Worm (Caenorhabditis elegans): Measurements from ENCODE around the gene K11D12.8.
A peak's percentile ranks its signal among the peaks of the same experiment; 100 is the strongest.

Gene K11D12.8

ce11 chrV:5049333-5049942 lies 8.6 kb upstream of the K11D12.8 start, which contains the start of the genes pqn-51 and K11D12.14:
Gene pqn-51, plus strand, starts transcription at chrV:5049607.
Gene K11D12.14, plus strand, starts transcription at chrV:5049636.
- no peak for TF ChIP-seq tra-4 (tag; optimal IDR thresholded peaks at IDR 0.05)
- no peak for TF ChIP-seq ets-7 (tag; optimal IDR thresholded peaks at IDR 0.05)
- TF ChIP-seq aly-1 (tag; optimal IDR thresholded peaks at IDR 0.05), result no peak
- TF ChIP-seq hnd-1 (tag; optimal IDR thresholded peaks at IDR 0.05), result no peak
- no peak for TF ChIP-seq B0310.2 (tag; optimal IDR thresholded peaks at IDR 0.05)
- TF ChIP-seq tbx-11 (GFP tag; IDR thresholded peaks at IDR 0.05), result no peak
- TF ChIP-seq ama-1 (optimal IDR thresholded peaks at IDR 0.05), result no peak
- TF ChIP-seq ceh-13 (GFP tag; optimal IDR thresholded peaks at IDR 0.05), result no peak
- TF ChIP-seq tbx-37 (GFP tag; conservative IDR thresholded peaks at IDR 0.05), result no peak
- no peak for TF ChIP-seq ceh-36 (tag; optimal IDR thresholded peaks at IDR 0.05)
- 0 out of 2 replicates have a peak, but pooled peaks have one; percentile 32 for TF ChIP-seq pes-1 (GFP tag; IDR thresholded peaks at IDR 0.05)
- no peak for TF ChIP-seq hmbx-1 (tag; optimal IDR thresholded peaks at IDR 0.05)
- peak; percentile 15 for TF ChIP-seq hmg-4 (GFP tag; optimal IDR thresholded peaks at IDR 0.05)
- TF ChIP-seq flt-1 (GFP tag; IDR thresholded peaks at IDR 0.05), result 0 out of 2 replicates have a peak, but pooled peaks have one; percentile 20
- no peak for TF ChIP-seq sea-1 (GFP tag; conservative IDR thresholded peaks at IDR 0.05)
- TF ChIP-seq scrt-1 (GFP tag; IDR thresholded peaks at IDR 0.05), result peak; percentile 85
- peak; percentile 71 for TF ChIP-seq F13C5.2 (tag; optimal IDR thresholded peaks at IDR 0.05)

- TF ChIP-seq sea-1 (GFP tag; conservative IDR thresholded peaks at IDR 0.05) (peak; percentile 69; the same call in 1 of the 2 replicates), pes-1 (GFP tag; IDR thresholded peaks at IDR 0.05) (peak; percentile 42; the same call in 1 of the 2 replicates), scrt-1 (GFP tag; IDR thresholded peaks at IDR 0.05) (peak; percentile 88)
These were observed 6.4 kb upstream of the K11D12.8 start for ce11 chrV:5047230-5047629.

- no peak for TF ChIP-seq pes-1 (GFP tag; IDR thresholded peaks at IDR 0.05)
- no peak for TF ChIP-seq F13C5.2 (tag; optimal IDR thresholded peaks at IDR 0.05)
- no peak for TF ChIP-seq ama-1 (optimal IDR thresholded peaks at IDR 0.05)
- TF ChIP-seq tbx-11 (GFP tag; IDR thresholded peaks at IDR 0.05), result no peak
- TF ChIP-seq aly-1 (tag; optimal IDR thresholded peaks at IDR 0.05), result no peak
- TF ChIP-seq hmg-4 (GFP tag; optimal IDR thresholded peaks at IDR 0.05), result no peak
- no peak for TF ChIP-seq scrt-1 (GFP tag; IDR thresholded peaks at IDR 0.05)
- no peak for TF ChIP-seq ets-7 (tag; optimal IDR thresholded peaks at IDR 0.05)
- no peak for TF ChIP-seq ceh-13 (GFP tag; optimal IDR thresholded peaks at IDR 0.05)
- TF ChIP-seq B0310.2 (tag; optimal IDR thresholded peaks at IDR 0.05), result no peak
- no peak for TF ChIP-seq tra-4 (tag; optimal IDR thresholded peaks at IDR 0.05)
- TF ChIP-seq hmbx-1 (tag; optimal IDR thresholded peaks at IDR 0.05), result no peak
- no peak for TF ChIP-seq ceh-36 (tag; optimal IDR thresholded peaks at IDR 0.05)
- no peak for TF ChIP-seq sea-1 (GFP tag; conservative IDR thresholded peaks at IDR 0.05)
- TF ChIP-seq hnd-1 (tag; optimal IDR thresholded peaks at IDR 0.05), result no peak
- no peak for TF ChIP-seq tbx-37 (GFP tag; conservative IDR thresholded peaks at IDR 0.05)
- no peak for TF ChIP-seq flt-1 (GFP tag; IDR thresholded peaks at IDR 0.05)
These were observed 5.8 kb upstream of the K11D12.8 start for ce11 chrV:5046558-5046957.

DNA sequence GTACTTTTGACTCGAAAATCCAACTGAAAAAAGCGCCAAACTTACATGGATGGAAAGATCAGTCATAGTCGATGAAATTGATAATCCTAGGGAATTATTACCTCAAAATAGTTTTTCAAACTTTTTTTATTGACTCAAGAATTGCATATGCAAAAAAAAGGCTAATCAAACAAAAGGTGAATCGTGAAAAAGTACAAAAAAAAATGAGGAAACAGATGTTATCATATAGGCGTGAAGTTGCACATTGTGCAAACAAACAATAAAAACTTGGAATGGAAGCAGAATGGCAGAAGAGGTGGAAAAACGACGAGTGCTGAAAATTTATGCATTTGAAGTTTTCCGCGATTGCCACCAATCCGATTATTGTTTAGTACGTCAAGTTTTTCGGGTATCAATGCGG lies 5.3 kb upstream of the K11D12.8 start, which contains the start of gene exc-14:
Gene exc-14, minus strand, starts transcription at position 101 of the 400 bp plus-strand sequence.
- TF ChIP-seq ceh-36 (tag; optimal IDR thresholded peaks at IDR 0.05) (no peak), aly-1 (tag; optimal IDR thresholded peaks at IDR 0.05) (no peak), ets-7 (tag; optimal IDR thresholded peaks at IDR 0.05) (no peak), ama-1 (optimal IDR thresholded peaks at IDR 0.05) (no peak), hmg-4 (GFP tag; optimal IDR thresholded peaks at IDR 0.05) (no peak), sea-1 (GFP tag; conservative IDR thresholded peaks at IDR 0.05) (no peak), hmbx-1 (tag; optimal IDR thresholded peaks at IDR 0.05) (no peak), ceh-13 (GFP tag; optimal IDR thresholded peaks at IDR 0.05) (no peak), flt-1 (GFP tag; IDR thresholded peaks at IDR 0.05) (no peak), F13C5.2 (tag; optimal IDR thresholded peaks at IDR 0.05) (no peak), hnd-1 (tag; optimal IDR thresholded peaks at IDR 0.05) (no peak), B0310.2 (tag; optimal IDR thresholded peaks at IDR 0.05) (no peak), tra-4 (tag; optimal IDR thresholded peaks at IDR 0.05) (no peak), tbx-37 (GFP tag; conservative IDR thresholded peaks at IDR 0.05) (no peak), pes-1 (GFP tag; IDR thresholded peaks at IDR 0.05) (no peak), scrt-1 (GFP tag; IDR thresholded peaks at IDR 0.05) (no peak), tbx-11 (GFP tag; IDR thresholded peaks at IDR 0.05) (no peak)

ce11 chrV:5039559-5039958 lies 1.2 kb downstream of the K11D12.8 start, which contains the start of gene K11D12.11:
Gene K11D12.11, minus strand, starts transcription at chrV:5039600.
- TF ChIP-seq hmbx-1 (tag; optimal IDR thresholded peaks at IDR 0.05) (no peak), tra-4 (tag; optimal IDR thresholded peaks at IDR 0.05) (no peak), ceh-36 (tag; optimal IDR thresholded peaks at IDR 0.05) (no peak), ama-1 (optimal IDR thresholded peaks at IDR 0.05) (no peak), sea-1 (GFP tag; conservative IDR thresholded peaks at IDR 0.05) (no peak), F13C5.2 (tag; optimal IDR thresholded peaks at IDR 0.05) (no peak), flt-1 (GFP tag; IDR thresholded peaks at IDR 0.05) (no peak), tbx-11 (GFP tag; IDR thresholded peaks at IDR 0.05) (no peak), tbx-37 (GFP tag; conservative IDR thresholded peaks at IDR 0.05) (no peak), hmg-4 (GFP tag; optimal IDR thresholded peaks at IDR 0.05) (no peak), hnd-1 (tag; optimal IDR thresholded peaks at IDR 0.05) (no peak), B0310.2 (tag; optimal IDR thresholded peaks at IDR 0.05) (no peak)

- TF ChIP-seq ama-1 (optimal IDR thresholded peaks at IDR 0.05) (no peak), ceh-36 (tag; optimal IDR thresholded peaks at IDR 0.05) (no peak), hnd-1 (tag; optimal IDR thresholded peaks at IDR 0.05) (no peak), tbx-11 (GFP tag; IDR thresholded peaks at IDR 0.05) (no peak), ceh-13 (GFP tag; optimal IDR thresholded peaks at IDR 0.05) (no peak), flt-1 (GFP tag; IDR thresholded peaks at IDR 0.05) (no peak), tbx-37 (GFP tag; conservative IDR thresholded peaks at IDR 0.05) (no peak), pes-1 (GFP tag; IDR thresholded peaks at IDR 0.05) (no peak), aly-1 (tag; optimal IDR thresholded peaks at IDR 0.05) (no peak), tra-4 (tag; optimal IDR thresholded peaks at IDR 0.05) (no peak), hmbx-1 (tag; optimal IDR thresholded peaks at IDR 0.05) (no peak), hmg-4 (GFP tag; optimal IDR thresholded peaks at IDR 0.05) (no peak)
These were observed 2.4 kb downstream of the K11D12.8 start for ce11 chrV:5038449-5038848.

DNA sequence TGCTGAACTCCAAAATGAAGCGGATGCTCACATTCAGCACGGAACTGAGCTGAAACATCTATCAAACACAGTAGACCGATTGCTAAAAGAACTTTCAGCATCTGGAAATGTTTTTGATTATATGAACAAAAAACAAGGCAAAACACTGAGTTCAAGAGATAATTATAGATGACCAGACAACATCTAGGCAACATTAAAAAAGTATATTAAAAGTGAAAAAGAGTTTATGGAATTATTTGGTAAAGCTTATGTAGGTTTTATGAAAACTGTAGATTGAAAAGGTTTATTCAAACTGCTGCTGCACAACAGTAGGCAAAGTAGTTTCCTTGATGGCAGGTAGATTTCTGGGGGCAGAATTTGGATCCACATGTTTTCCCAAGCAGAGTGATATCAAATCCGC lies 4.4 kb downstream of the K11D12.8 start, which contains the start of gene K11D12.7:
Gene K11D12.7, minus strand, starts transcription at position 101 of the 400 bp plus-strand sequence.
- TF ChIP-seq tbx-11 (GFP tag; IDR thresholded peaks at IDR 0.05) (no peak), aly-1 (tag; optimal IDR thresholded peaks at IDR 0.05) (no peak), sea-1 (GFP tag; conservative IDR thresholded peaks at IDR 0.05) (no peak), ceh-36 (tag; optimal IDR thresholded peaks at IDR 0.05) (no peak), scrt-1 (GFP tag; IDR thresholded peaks at IDR 0.05) (no peak), hmg-4 (GFP tag; optimal IDR thresholded peaks at IDR 0.05) (no peak), B0310.2 (tag; optimal IDR thresholded peaks at IDR 0.05) (no peak), F13C5.2 (tag; optimal IDR thresholded peaks at IDR 0.05) (no peak), ama-1 (optimal IDR thresholded peaks at IDR 0.05) (no peak), ceh-13 (GFP tag; optimal IDR thresholded peaks at IDR 0.05) (no peak), flt-1 (GFP tag; IDR thresholded peaks at IDR 0.05) (no peak), hmbx-1 (tag; optimal IDR thresholded peaks at IDR 0.05) (no peak), tra-4 (tag; optimal IDR thresholded peaks at IDR 0.05) (no peak), hnd-1 (tag; optimal IDR thresholded peaks at IDR 0.05) (no peak)

Measured in whole organism, early embryonic.